Worm (Caenorhabditis elegans) whole organism, L4/young adult: ENCODE data around the gene fcd-2.

Experiments used
- W03F9.2 ChIP-seq: fragments of 150-350 bp; optimal IDR thresholded peaks from 2 replicates; lab custom pipeline; 2014; ENCODE audit warnings: missing biosample characterization, missing genetic modification characterization
- dao-5 ChIP-seq: sonication (generic microtip); optimal IDR thresholded peaks from 2 replicates; lab custom pipeline; 2016; ENCODE audit warnings: missing genotype, missing genetic modification characterization, moderate library complexity, missing compliant biosample characterization
- him-1 ChIP-seq: sonication (generic microtip); optimal IDR thresholded peaks from 2 replicates; lab custom pipeline; 2016; ENCODE audit warnings: missing genotype, missing genetic modification reagents, missing genetic modification characterization, missing compliant biosample characterization

DNA sequence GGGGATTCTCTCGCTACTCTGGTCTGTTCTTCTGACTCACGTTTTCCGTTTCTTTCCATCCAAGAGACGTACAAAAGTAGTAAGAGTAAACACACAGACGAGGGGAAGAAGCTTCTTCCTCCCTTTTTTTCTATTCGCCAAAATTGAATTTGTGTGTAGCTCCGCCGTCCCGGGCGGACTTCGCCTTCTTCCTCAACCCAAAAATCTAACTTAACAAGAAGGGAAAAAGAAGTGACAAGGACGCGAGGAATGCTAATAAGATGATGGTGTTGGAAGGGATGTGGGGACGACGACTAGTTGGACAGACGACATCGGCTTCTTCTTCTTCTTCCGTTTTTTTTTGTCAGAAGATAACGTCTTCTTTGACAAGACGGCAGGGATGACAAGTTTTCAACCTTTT, 8.5 kb upstream of the fcd-2 start:
- TF ChIP-seq dao-5 (tag; lab: Kevin White, UChicago) (no peak), him-1 (tag; lab: Kevin White, UChicago) (no peak), W03F9.2 (tag; lab: Kevin White, UChicago) (no peak)
